Fruit fly (Drosophila melanogaster): Measurements from ENCODE around the gene tin.

- no peak for TF ChIP-seq CG31627 (GFP tag; optimal IDR thresholded peaks at IDR 0.05)
- no peak for TF ChIP-seq Ets96B (tag; optimal IDR thresholded peaks at IDR 0.05)
- no peak for TF ChIP-seq CG4318 (GFP tag; optimal IDR thresholded peaks at IDR 0.05)
- no peak for TF ChIP-seq Ets21C (GFP tag; optimal IDR thresholded peaks at IDR 0.05)
- no peak for TF ChIP-seq CG8632 (GFP tag; optimal IDR thresholded peaks at IDR 0.05)
- TF ChIP-seq achi (GFP tag; optimal IDR thresholded peaks at IDR 0.05), result no peak
- TF ChIP-seq Sox15 (GFP tag; optimal IDR thresholded peaks at IDR 0.05), result no peak
- TF ChIP-seq CG11902 (GFP tag; optimal IDR thresholded peaks at IDR 0.05), result no peak
- no peak for TF ChIP-seq salr (GFP tag; optimal IDR thresholded peaks at IDR 0.05)
- no peak for TF ChIP-seq CG16779 (tag; optimal IDR thresholded peaks at IDR 0.05)
- TF ChIP-seq CG6854 (GFP tag; optimal IDR thresholded peaks at IDR 0.05), result no peak
- TF ChIP-seq esn (GFP tag; optimal IDR thresholded peaks at IDR 0.05), result no peak
- TF ChIP-seq svp (GFP tag), result no peak
Observed at dm6 chr3R:21360192-21360535, 18.6 kb upstream of the tin start.
